Fruit fly (Drosophila melanogaster) whole organism: ENCODE measurements around the gene Ube3a.

Experiments
- psq ChIP-seq: fragments of >200 bp; optimal IDR thresholded peaks from 2 replicates; lab custom pipeline; 2017
- usp ChIP-seq: fragments of >200 bp; optimal IDR thresholded peaks from 2 replicates; lab custom pipeline; 2017; ENCODE audit warnings: missing biosample characterization, missing genetic modification characterization, mixed read lengths

DNA sequence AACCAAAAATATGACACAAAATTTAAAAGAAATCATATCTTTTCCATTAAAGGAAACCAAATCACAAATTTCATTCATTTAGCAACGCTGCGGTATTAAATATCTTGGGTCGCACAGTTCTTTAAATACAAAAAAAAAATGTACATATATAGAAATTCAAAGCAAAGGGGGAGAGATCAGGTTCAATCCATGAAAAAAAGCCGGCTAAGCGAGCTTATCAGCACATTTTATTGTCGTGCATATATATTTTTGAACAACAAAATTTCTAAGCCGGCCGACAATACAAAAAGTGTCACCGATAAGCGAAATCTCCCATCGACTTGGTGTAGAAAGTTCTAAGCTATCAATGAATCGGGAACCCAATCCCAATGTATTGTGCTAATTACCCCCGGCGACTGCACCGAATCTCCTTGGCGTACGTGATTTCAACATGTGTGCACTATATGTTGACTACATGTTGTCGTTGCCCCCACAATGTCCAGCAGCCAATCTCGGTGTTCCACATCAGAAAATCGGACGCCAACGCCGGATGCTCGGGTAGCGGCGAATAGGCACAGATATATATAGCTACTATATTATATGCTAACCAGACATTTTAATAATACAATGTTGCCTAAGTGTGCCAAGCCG lies 6.4 kb downstream of the Ube3a start:
- TF ChIP-seq psq (lab: Kevin White, UChicago) (no peak), usp (no peak)
